Fruit fly (Drosophila melanogaster) whole organism: ENCODE results near the gene Tre1.

Experiments used
- CG8478 ChIP-seq: fragments of >200 bp; optimal IDR thresholded peaks from 2 replicates; lab custom pipeline; 2018; ENCODE audit warnings: inconsistent platforms
- Dll ChIP-seq: fragments of >200 bp; optimal IDR thresholded peaks from 2 replicates; lab custom pipeline; 2017
- EcR ChIP-seq, 2 experiments: fragments of >200 bp; optimal IDR thresholded peaks; 2 replicates each; lab custom pipeline; 2017; ENCODE audit warnings: missing biosample characterization in 2 of 2, missing genetic modification characterization in 2 of 2, missing genetic modification reagents in 2 of 2
- pan ChIP-seq: fragments of >200 bp; optimal IDR thresholded peaks from 2 replicates; lab custom pipeline; 2017
- psq ChIP-seq: fragments of >200 bp; optimal IDR thresholded peaks from 2 replicates; lab custom pipeline; 2017
- usp ChIP-seq: fragments of >200 bp; optimal IDR thresholded peaks from 2 replicates; lab custom pipeline; 2017; ENCODE audit warnings: missing biosample characterization, missing genetic modification characterization, mixed read lengths

Gene Tre1

DNA sequence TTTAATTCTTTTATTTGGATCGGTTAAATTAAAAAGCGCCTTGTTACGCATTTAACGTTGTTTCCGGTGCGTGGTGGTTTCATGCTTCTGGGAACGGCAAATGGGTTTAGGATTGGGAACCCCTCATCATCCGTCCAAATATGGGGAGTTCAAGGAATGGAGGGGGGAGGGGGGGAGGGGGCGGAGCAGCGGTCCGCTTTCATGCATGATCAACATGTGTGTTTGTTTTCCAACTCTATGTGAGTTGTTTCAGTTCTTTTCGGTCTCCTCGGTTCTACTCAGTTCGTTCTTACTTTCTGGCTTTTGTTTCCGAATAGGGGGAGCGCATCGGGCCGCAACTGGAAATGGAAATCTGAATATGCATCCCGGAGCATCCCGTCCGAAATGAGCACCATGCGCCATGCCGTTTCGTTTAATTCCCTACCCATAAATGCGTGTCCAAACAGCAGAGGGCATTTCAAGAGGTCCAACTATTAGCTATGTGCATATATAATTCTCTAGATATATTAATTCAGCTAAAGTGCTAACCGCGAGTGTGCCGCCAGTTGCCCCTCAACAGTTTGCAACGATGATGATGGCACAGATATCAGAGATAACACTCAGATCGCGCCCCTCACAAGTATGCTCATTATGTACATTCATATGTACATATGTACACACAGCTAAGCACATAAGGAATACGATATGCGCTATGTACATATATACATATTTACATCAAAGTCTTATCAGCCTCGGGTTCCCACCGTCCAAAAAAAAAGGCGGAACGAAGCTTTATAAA lies 2.2 kb downstream of the Tre1 start:
- TF ChIP-seq EcR (GFP tag; optimal IDR thresholded peaks at IDR 0.05; lab: Kevin White, UChicago) (no peak), psq (lab: Kevin White, UChicago) (no peak), pan (no peak), CG8478 (lab: Kevin White, UChicago) (no peak), Dll (lab: Kevin White, UChicago) (no peak), usp (no peak)

DNA sequence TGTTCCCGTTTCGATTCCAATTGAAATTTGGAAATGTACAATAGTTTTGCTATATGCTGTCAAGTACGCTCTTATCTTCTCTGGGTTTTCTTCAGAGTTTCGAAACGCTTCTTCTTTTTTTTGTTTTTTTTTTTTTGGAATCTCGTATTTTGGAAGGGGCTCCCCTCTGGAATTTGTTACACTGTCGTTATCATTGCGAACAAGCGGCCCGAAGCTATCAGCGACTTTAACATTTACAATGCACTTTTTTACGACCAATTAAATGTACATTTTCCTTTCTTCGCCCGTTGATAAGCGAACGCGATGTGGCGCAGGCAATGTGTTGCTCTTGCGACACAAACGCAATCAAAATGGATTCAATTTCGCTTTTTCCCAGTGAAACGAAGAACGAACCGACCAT lies 2.9 kb downstream of the Tre1 start:
- TF ChIP-seq usp (no peak), pan (no peak), CG8478 (lab: Kevin White, UChicago) (no peak), Dll (lab: Kevin White, UChicago) (no peak), EcR (GFP tag; optimal IDR thresholded peaks at IDR 0.05; lab: Kevin White, UChicago) (no peak), psq (lab: Kevin White, UChicago) (no peak)

DNA sequence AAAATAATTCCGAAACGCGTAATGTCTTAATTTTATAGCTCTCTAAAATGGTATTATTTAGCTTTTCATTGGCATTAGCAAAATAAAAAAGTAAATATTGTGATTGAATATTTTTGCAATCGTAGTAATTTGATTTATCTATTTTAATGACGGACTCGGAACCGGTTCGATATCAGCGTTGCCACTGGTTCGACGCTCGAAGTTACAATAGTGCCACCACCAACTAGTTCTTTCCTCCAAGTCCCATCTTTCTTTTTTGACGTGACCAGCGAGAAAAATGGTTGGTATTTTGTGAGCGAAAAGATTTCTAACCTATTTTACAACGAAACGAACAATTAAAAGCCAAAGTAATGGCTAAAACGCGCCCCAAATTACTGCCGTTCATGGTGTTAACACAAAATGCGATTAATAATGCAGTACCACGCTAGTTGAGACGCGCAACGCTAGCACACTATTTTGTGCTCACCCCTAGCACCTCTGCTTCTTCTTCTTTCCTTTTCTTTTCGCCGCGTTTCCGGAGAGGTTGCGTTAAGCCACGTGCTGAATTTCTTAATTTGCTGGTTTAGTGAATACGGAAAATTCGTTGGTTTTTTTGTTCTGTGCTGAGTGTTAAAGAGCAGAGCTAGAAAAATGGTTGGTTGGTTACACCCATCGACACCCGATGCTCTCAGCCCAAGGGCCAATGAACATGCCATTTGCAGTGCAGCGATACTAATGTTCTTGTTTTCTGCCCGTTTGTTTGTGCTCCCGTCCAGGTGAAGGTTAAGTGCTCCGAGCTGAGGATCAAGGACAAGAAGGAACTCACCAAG lies 7.3 kb downstream of the Tre1 start, which contains the start of gene RpL35:
RpL35 (plus strand) TSS at position 159 of the 809 bp plus-strand sequence.
- TF ChIP-seq pan (no peak), EcR (GFP tag; optimal IDR thresholded peaks at IDR 0.05; lab: Kevin White, UChicago) (no peak), CG8478 (lab: Kevin White, UChicago) (no peak), Dll (lab: Kevin White, UChicago) (no peak), usp (no peak), psq (lab: Kevin White, UChicago) (no peak)

DNA sequence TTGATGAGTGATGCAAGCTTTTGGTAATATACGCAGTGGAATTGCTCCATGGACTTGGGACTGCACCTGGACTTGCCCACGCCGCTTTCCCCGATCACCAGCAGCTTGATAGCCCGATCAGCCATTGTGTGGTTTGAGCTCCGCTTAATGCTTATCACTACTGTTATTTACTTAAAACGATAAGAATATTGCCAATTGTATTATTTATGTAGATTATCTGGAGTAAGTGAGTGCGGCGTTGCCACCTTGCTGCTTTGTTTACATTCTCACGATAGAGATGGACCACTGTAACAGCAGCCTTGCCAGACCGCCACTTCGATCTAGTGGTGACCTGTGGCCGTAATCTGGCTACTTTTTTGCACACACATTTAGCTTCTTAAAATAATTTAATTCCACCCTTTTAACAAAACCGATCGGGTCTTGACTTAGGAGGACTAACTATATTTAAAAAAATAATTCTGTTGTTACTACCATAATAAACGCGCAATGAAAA lies 8.2 kb downstream of the Tre1 start, which contains the start of gene Rab18:
Rab18 (minus strand) TSS at position 276 of the 493 bp plus-strand sequence.
- TF ChIP-seq pan, result no peak
- no peak for TF ChIP-seq EcR (GFP tag; optimal IDR thresholded peaks at IDR 0.05; lab: Kevin White, UChicago)
- no peak for TF ChIP-seq psq (lab: Kevin White, UChicago)
- no peak for TF ChIP-seq Dll (lab: Kevin White, UChicago)
- no peak for TF ChIP-seq usp
- no peak for TF ChIP-seq CG8478 (lab: Kevin White, UChicago)

DNA sequence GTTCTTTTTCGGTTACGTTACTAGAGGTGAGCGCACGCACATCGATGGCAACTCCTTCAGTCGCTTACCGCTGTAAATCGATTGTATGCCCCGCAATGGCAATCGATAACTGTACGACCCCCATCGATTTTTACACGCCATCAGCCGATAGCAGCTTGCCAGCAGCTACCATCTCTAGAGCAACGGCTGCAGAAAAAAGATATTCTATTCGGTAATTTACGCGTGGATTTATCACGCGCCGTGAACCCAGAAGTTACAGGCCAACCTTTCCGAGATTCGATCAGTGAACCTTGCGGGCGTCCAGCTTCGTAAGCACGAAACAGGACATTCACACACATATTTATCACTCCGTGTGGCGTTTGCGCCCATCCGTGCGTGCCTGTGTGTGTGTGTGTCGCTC lies 13.9 kb downstream of the Tre1 start, which contains the start of the genes Sirt4 and CG4119:
Sirt4 (minus strand) TSS at position 39 of the 400 bp plus-strand sequence.
CG4119 (plus strand) TSS at position 151 of the 400 bp plus-strand sequence.
- no peak for TF ChIP-seq usp

DNA sequence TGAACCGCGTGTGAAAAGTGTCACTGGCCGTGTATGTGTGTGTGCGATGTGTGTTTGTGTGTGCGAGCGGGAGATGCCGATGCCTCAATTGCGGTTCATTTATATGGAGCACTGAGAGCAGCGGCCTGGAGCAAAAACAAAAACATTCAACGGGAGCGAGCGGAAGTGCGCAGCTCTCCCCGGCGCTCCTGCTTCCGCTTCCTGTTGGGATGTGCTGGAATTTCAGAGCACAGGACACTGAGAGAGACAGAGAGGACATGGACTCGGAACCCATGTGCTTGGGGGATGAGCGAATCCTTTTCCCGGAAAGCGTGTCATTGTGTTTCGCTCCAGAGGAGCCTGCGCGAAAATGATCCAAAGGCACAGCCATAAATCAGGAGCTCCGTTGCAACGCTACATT lies 15.6 kb downstream of the Tre1 start:
- TF ChIP-seq usp (no peak), psq (lab: Kevin White, UChicago) (no peak), CG8478 (lab: Kevin White, UChicago) (no peak), pan (no peak), EcR (GFP tag; optimal IDR thresholded peaks at IDR 0.05; lab: Kevin White, UChicago) (no peak), Dll (lab: Kevin White, UChicago) (no peak)

DNA sequence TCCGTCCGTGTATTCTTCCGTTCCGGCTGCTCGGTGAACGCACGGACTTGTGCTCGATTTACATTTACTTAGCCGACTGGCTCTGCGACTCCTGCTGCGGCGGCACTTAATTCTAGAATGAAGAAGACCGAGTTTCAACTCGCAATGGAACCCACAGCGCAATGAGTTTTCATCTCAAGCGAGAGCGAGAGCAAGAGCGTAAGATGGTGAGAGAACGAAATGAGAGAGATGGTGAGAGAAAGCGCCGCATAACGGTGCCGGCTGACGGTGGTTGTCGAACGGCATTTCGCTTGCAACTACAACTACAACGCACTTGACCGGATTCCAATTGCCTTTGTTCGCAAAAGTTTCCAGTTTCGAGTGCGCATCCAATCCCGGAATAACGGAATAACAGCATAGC lies 17.0 kb downstream of the Tre1 start, which contains the start of gene OtopLc:
OtopLc (minus strand) TSS at position 101 of the 400 bp plus-strand sequence.
- TF ChIP-seq Dll (lab: Kevin White, UChicago) (no peak), CG8478 (lab: Kevin White, UChicago) (no peak), psq (lab: Kevin White, UChicago) (no peak), EcR (GFP tag; optimal IDR thresholded peaks at IDR 0.05; lab: Kevin White, UChicago) (no peak), usp (no peak), pan (no peak)

DNA sequence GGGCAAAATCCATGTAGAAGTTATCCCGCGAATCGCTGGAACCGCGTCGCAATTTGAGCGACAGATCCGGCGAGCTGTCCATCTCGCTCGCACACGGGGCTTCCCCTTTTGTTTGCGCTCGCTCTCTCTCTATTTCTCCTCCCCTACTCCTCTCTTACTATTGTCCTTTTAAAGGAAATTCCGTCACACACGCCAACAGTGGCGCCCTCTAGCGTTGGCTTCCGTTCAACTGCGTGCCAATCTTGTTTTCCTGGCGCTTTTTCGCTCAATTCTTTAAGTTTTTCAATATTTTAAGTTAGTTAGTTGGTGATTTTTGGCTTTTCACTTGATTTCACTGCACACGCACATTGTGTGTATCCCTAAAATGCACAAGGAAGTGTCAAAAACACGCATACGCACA lies 17.8 kb downstream of the Tre1 start:
- no peak for TF ChIP-seq pan

DNA sequence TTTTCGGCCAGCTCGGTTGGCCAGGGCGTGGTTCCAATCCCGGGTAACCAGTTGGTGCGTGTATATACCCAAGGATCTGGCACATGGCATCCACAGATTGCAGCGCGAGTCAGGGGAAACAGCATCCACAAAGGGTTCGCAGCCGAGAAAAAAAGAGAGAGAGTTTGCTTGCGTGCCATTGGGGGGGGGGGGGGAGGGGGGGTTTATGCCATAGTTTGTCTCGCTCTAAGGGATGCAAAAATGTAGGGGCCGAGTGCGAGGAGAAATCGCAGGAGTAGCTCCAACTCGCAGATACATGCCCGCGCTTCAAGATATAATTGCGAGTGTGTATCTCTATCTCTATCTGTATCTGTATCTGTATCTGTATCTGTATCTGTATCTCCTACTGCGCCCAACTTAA lies 29.8 kb downstream of the Tre1 start:
- TF ChIP-seq pan (no peak), EcR (GFP tag; optimal IDR thresholded peaks at IDR 0.05; lab: Kevin White, UChicago) (no peak), usp (no peak), psq (lab: Kevin White, UChicago) (no peak), CG8478 (lab: Kevin White, UChicago) (no peak), Dll (lab: Kevin White, UChicago) (no peak)

DNA sequence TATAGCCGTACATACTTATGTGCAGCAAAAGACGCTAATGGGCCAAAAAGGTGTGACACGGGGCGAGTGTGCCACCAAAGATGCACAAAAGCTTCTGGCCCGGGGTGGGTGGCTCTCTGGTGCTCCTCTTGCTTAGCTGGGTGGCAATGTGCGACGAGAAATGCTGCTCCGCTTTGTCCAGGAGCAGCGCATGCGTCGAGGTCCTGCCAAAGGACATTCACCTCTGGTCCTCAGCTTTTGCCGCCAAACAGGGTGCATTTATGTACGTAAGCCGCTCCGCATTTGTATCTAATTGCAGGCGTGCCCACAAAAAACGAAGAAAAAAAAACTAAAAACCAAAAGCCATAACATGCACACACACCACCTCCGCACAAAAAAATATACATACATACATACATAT lies 30.4 kb downstream of the Tre1 start:
- TF ChIP-seq CG8478 (lab: Kevin White, UChicago) (no peak), Dll (lab: Kevin White, UChicago) (no peak), usp (no peak), EcR (GFP tag; optimal IDR thresholded peaks at IDR 0.05; lab: Kevin White, UChicago) (no peak), psq (lab: Kevin White, UChicago) (no peak), pan (no peak)

DNA sequence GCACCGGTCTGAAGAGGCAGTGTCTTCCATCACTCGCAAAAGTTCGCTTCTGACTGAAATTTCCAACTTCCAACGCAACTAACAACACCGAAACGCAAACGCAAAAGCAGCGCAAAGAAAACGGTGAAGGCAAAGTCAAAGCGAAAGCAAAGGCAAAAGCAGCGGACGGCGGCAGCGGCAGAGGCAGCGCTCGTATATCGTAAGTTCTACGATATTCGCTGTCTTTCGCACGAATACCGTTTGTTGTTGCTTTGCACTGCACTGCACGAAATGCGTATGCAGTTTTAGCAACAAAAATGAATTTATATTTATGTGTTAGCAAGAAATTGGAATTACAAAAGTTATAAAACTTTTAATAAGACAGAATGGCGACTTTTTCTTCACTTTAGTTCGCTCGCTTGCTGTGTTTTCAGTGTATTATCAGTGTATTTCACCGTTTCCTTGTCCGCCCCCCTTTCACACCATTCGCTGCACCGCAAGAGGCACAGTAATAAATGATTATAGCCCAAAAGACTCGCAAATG lies 31.3 kb downstream of the Tre1 start, which contains the start of gene OtopLa:
OtopLa (minus strand) TSS at position 51 of the 523 bp plus-strand sequence.
- TF ChIP-seq pan (no peak), Dll (lab: Kevin White, UChicago) (no peak), usp (no peak), CG8478 (lab: Kevin White, UChicago) (no peak), psq (lab: Kevin White, UChicago) (no peak), EcR (GFP tag; optimal IDR thresholded peaks at IDR 0.05; lab: Kevin White, UChicago) (no peak)

DNA sequence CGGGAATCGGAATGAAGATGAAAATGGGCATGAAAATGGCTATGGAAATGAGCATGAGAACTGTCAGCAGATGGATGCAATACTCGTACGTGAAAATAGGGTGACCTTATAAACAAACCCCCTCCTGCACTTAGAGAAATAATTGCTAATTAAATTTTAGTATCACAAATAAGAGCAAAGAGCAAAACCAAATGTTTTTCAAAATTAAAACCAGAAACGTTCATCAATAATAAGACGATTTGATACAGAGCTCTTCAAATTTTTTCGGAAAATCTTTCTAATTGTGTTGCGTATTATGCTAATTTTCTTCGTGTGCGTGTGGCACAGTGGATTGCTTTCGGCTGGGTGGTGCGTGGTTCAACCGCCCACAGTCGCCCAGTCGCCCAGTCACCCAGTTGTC lies 33.5 kb downstream of the Tre1 start:
- TF ChIP-seq usp (no peak), CG8478 (lab: Kevin White, UChicago) (no peak), EcR (GFP tag; optimal IDR thresholded peaks at IDR 0.05; lab: Kevin White, UChicago) (no peak), psq (lab: Kevin White, UChicago) (no peak), Dll (lab: Kevin White, UChicago) (no peak), pan (no peak)
